Fruit fly (Drosophila melanogaster) S2 (cell line): ENCODE data around the gene CG2652.

Experiments used
- CG8478 ChIP-seq: fragments of >200 bp; optimal IDR thresholded peaks from 2 replicates; lab custom pipeline; 2018
- CTCF ChIP-seq, 2 experiments: fragments of >200 bp; optimal IDR thresholded peaks; 2 replicates each; lab custom pipeline; 2018

DNA sequence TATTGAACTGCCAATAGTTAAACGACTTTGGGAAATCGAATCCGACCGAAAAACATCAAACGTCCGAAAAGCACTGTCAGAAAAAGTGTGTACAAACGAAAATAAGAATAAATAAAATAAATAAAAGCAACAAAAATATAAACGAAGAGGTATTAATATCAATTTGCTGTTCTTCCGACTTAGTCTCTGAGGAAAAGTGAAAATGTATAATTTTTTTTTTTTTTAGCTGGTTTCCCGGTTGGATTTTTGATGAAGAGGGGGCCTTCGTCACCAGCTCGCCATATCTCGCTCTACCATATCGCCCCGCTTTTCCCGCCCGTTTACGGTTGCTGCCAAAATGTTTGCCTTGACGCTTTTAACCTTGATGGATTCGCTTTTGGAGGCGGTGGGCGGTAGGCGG, 44.1 kb downstream of the CG2652 start:
- TF ChIP-seq CG8478 (no peak), CTCF (optimal IDR thresholded peaks at IDR 0.05; lab: Kevin White, UChicago) (no peak)
